Fruit fly (Drosophila melanogaster) whole organism, embryonic: ENCODE results near the gene Sqor.

Experiments
- Atf6 ChIP-seq: fragments of 200-800 bp; sonication (Bioruptor generic); IDR thresholded peaks from 2 replicates; pipeline ENCODE4 v1.3.6; 2022; ENCODE audit warnings: missing biosample characterization, missing genetic modification characterization
- Bgb ChIP-seq: fragments of 200-800 bp; sonication (Bioruptor generic); IDR thresholded peaks from 2 replicates; pipeline ENCODE4 v1.3.6; 2022; ENCODE audit warnings: missing biosample characterization, missing genetic modification characterization; ENCODE audit not compliant: partially characterized antibody
- CG10431 ChIP-seq: fragments of 200-800 bp; sonication (Bioruptor generic); optimal IDR thresholded peaks from 3 replicates; lab custom pipeline; 2018; ENCODE audit warnings: missing biosample characterization, mild to moderate bottlenecking, missing genetic modification characterization
- CG1529 ChIP-seq: fragments of 200-800 bp; sonication (Bioruptor generic); optimal IDR thresholded peaks from 3 replicates; lab custom pipeline; 2018; ENCODE audit warnings: missing biosample characterization, missing genetic modification characterization
- CG17359 ChIP-seq: fragments of 200-800 bp; sonication (Bioruptor generic); optimal IDR thresholded peaks from 3 replicates; lab custom pipeline; 2018; ENCODE audit warnings: missing biosample characterization, mild to moderate bottlenecking, missing genetic modification characterization, moderate library complexity
- CG17802 ChIP-seq: fragments of 200-800 bp; sonication (Bioruptor generic); optimal IDR thresholded peaks from 2 replicates; lab custom pipeline; 2018; ENCODE audit warnings: missing biosample characterization, mild to moderate bottlenecking, missing genetic modification characterization, moderate library complexity
- CG17829 ChIP-seq: fragments of 200-800 bp; optimal IDR thresholded peaks from 2 replicates; lab custom pipeline; 2019; ENCODE audit warnings: missing biosample characterization, mild to moderate bottlenecking, missing genetic modification characterization, moderate library complexity
- CG18619 ChIP-seq: fragments of 200-800 bp; sonication (Bioruptor generic); optimal IDR thresholded peaks from 3 replicates; lab custom pipeline; 2017; ENCODE audit warnings: missing biosample characterization, mild to moderate bottlenecking, missing genetic modification characterization
- CG18764 ChIP-seq: fragments of 200-800 bp; sonication (Bioruptor generic); optimal IDR thresholded peaks from 3 replicates; lab custom pipeline; 2016; ENCODE audit warnings: missing biosample characterization, missing genetic modification characterization
- CG2202 ChIP-seq: fragments of 200-800 bp; sonication (Bioruptor generic); optimal IDR thresholded peaks from 2 replicates; lab custom pipeline; 2018; ENCODE audit warnings: missing biosample characterization, mild to moderate bottlenecking, missing genetic modification characterization
- CG2875 ChIP-seq: fragments of 200-800 bp; sonication (Bioruptor generic); optimal IDR thresholded peaks from 2 replicates; lab custom pipeline; 2017; ENCODE audit warnings: missing biosample characterization, mild to moderate bottlenecking, missing genetic modification characterization, missing genetic modification reagents
- CG30403 ChIP-seq: fragments of 200-800 bp; sonication (Bioruptor generic); optimal IDR thresholded peaks from 3 replicates; lab custom pipeline; 2016; ENCODE audit warnings: missing biosample characterization, missing genetic modification characterization
- CG34422 ChIP-seq: fragments of 200-800 bp; sonication (Bioruptor generic); IDR thresholded peaks from 3 replicates; pipeline ENCODE4 v1.3.6; 2022; ENCODE audit warnings: missing biosample characterization, missing genetic modification characterization
- CG4404 ChIP-seq: fragments of 200-800 bp; sonication (Bioruptor generic); IDR thresholded peaks from 2 replicates; pipeline ENCODE4 v1.3.6; 2022; ENCODE audit warnings: missing biosample characterization, missing genetic modification characterization
- CG4617 ChIP-seq: fragments of 200-800 bp; sonication (Bioruptor generic); optimal IDR thresholded peaks from 3 replicates; lab custom pipeline; 2016; ENCODE audit warnings: missing biosample characterization, missing genetic modification characterization, borderline replicate concordance
- CG4820 ChIP-seq: fragments of 200-800 bp; sonication (Bioruptor generic); optimal IDR thresholded peaks from 3 replicates; lab custom pipeline; 2016; ENCODE audit warnings: missing biosample characterization, missing genetic modification characterization
- CG5953 ChIP-seq: fragments of 200-800 bp; sonication (Bioruptor generic); IDR thresholded peaks from 2 replicates; pipeline ENCODE4 v1.3.6; 2022; ENCODE audit warnings: missing biosample characterization, missing genetic modification characterization
- CG8359 ChIP-seq: fragments of 200-800 bp; sonication (Bioruptor generic); optimal IDR thresholded peaks from 2 replicates; lab custom pipeline; 2017; ENCODE audit warnings: missing biosample characterization, mild to moderate bottlenecking, missing genetic modification characterization, borderline replicate concordance
- CG8765 ChIP-seq: fragments of 200-800 bp; sonication (Bioruptor generic); IDR thresholded peaks from 2 replicates; pipeline ENCODE4 v1.3.6; 2022; ENCODE audit warnings: missing biosample characterization, missing genetic modification characterization
- CG8944 ChIP-seq: fragments of 200-800 bp; sonication (Bioruptor generic); optimal IDR thresholded peaks from 3 replicates; lab custom pipeline; 2016; ENCODE audit warnings: missing biosample characterization, missing genetic modification characterization
- Dad ChIP-seq: fragments of 200-800 bp; sonication (Bioruptor generic); optimal IDR thresholded peaks from 3 replicates; lab custom pipeline; 2016; ENCODE audit warnings: missing biosample characterization, missing genetic modification characterization
- Deaf1 ChIP-seq: fragments of 200-800 bp; optimal IDR thresholded peaks from 3 replicates; lab custom pipeline; 2019; ENCODE audit warnings: missing biosample characterization, mild to moderate bottlenecking, missing genetic modification characterization, moderate library complexity
- HmgZ ChIP-seq: fragments of 200-800 bp; sonication (Bioruptor generic); optimal IDR thresholded peaks from 2 replicates; lab custom pipeline; 2018; ENCODE audit warnings: missing biosample characterization, mild to moderate bottlenecking, missing genetic modification characterization
- Jarid2 ChIP-seq: fragments of 200-800 bp; sonication (Bioruptor generic); optimal IDR thresholded peaks from 3 replicates; lab custom pipeline; 2017; ENCODE audit warnings: mild to moderate bottlenecking, missing biosample characterization, missing genetic modification reagents, missing genetic modification characterization
- MESR4 ChIP-seq: fragments of 200-800 bp; sonication (Bioruptor generic); optimal IDR thresholded peaks from 2 replicates; lab custom pipeline; 2018; ENCODE audit warnings: missing biosample characterization, mild to moderate bottlenecking, missing genetic modification characterization, moderate library complexity
- NK7.1 ChIP-seq: fragments of 200-800 bp; sonication (Bioruptor generic); optimal IDR thresholded peaks from 3 replicates; lab custom pipeline; 2016; ENCODE audit warnings: missing biosample characterization, missing genetic modification characterization
- Neu2 ChIP-seq: fragments of 200-800 bp; sonication (Bioruptor generic); optimal IDR thresholded peaks from 3 replicates; lab custom pipeline; 2016; ENCODE audit warnings: missing biosample characterization, missing genetic modification characterization, borderline replicate concordance
- Optix ChIP-seq: fragments of 200-800 bp; sonication (Bioruptor generic); IDR thresholded peaks from 3 replicates; pipeline ENCODE4 v1.3.6; 2022; ENCODE audit warnings: missing biosample characterization, missing genetic modification characterization
- Poxn ChIP-seq: fragments of 200-800 bp; sonication (Bioruptor generic); IDR thresholded peaks from 2 replicates; pipeline ENCODE4 v1.3.6; 2022; ENCODE audit warnings: missing biosample characterization, missing genetic modification characterization
- Scr ChIP-seq: fragments of 200-800 bp; sonication (Bioruptor generic); IDR thresholded peaks from 2 replicates; pipeline ENCODE4 v1.3.6; 2022; ENCODE audit warnings: missing biosample characterization, missing genetic modification characterization; ENCODE audit not compliant: partially characterized antibody
- Sry-δ ChIP-seq: fragments of 200-800 bp; sonication (Bioruptor generic); optimal IDR thresholded peaks from 2 replicates; lab custom pipeline; 2016; ENCODE audit warnings: missing biosample characterization, missing genetic modification characterization
- amos ChIP-seq: fragments of 200-800 bp; sonication (Bioruptor generic); IDR thresholded peaks from 2 replicates; pipeline ENCODE4 v1.3.6; 2022; ENCODE audit warnings: missing biosample characterization, missing genetic modification characterization; ENCODE audit not compliant: partially characterized antibody
- bigmax ChIP-seq: fragments of 200-800 bp; sonication (Bioruptor generic); optimal IDR thresholded peaks from 2 replicates; lab custom pipeline; 2018; ENCODE audit warnings: missing biosample characterization, mild to moderate bottlenecking, missing genetic modification characterization
- caup ChIP-seq: fragments of 200-800 bp; sonication (Bioruptor generic); optimal IDR thresholded peaks from 3 replicates; lab custom pipeline; 2017; ENCODE audit warnings: missing biosample characterization, mild to moderate bottlenecking, missing genetic modification characterization, moderate library complexity; ENCODE audit not compliant: severe bottlenecking
- chinmo ChIP-seq: fragments of 200-800 bp; sonication (Bioruptor generic); IDR thresholded peaks from 4 replicates; pipeline ENCODE4 v1.3.6; 2022; ENCODE audit warnings: missing biosample characterization, missing genetic modification characterization; ENCODE audit not compliant: partially characterized antibody
- chn ChIP-seq: fragments of 200-800 bp; sonication (Bioruptor generic); optimal IDR thresholded peaks from 2 replicates; lab custom pipeline; 2016; ENCODE audit warnings: missing biosample characterization, missing genetic modification characterization
- crol ChIP-seq: fragments of 200-800 bp; sonication (Bioruptor generic); IDR thresholded peaks from 2 replicates; pipeline ENCODE4 v1.3.6; 2022; ENCODE audit warnings: missing biosample characterization, missing genetic modification characterization
- eve ChIP-seq, 2 experiments: fragments of >200 bp; optimal IDR thresholded peaks; 2 replicates each; lab custom pipeline; 2017; ENCODE audit warnings: missing biosample characterization in 2 of 2, missing genetic modification characterization in 2 of 2
- fd102C ChIP-seq: fragments of 200-800 bp; sonication (Bioruptor generic); optimal IDR thresholded peaks from 2 replicates; lab custom pipeline; 2018; ENCODE audit warnings: missing biosample characterization, mild to moderate bottlenecking, missing genetic modification characterization, moderate library complexity
- ham ChIP-seq: fragments of 200-800 bp; sonication (Bioruptor generic); IDR thresholded peaks from 2 replicates; pipeline ENCODE4 v1.3.6; 2022; ENCODE audit warnings: missing biosample characterization, missing genetic modification characterization
- hkb ChIP-seq, 2 experiments: fragments of 200-800 bp in 1 of 2; fragments of >200 bp in 1 of 2; sonication (Bioruptor generic) in 1 of 2; IDR thresholded peaks in 1 of 2; optimal IDR thresholded peaks in 1 of 2; 2 replicates each; pipeline versions ENCODE4 v1.3.6 to Lab custom; 2017 to 2022; ENCODE audit warnings: missing biosample characterization in 1 of 2, missing genetic modification characterization in 1 of 2
- onecut ChIP-seq: fragments of 200-800 bp; sonication (Bioruptor generic); IDR thresholded peaks from 2 replicates; pipeline ENCODE4 v1.3.6; 2022; ENCODE audit warnings: missing biosample characterization, missing genetic modification characterization
- peb ChIP-seq: fragments of 200-800 bp; sonication (Bioruptor generic); IDR thresholded peaks from 2 replicates; pipeline ENCODE4 v1.3.6; 2022; ENCODE audit warnings: missing biosample characterization, missing genetic modification characterization
- slp2 ChIP-seq: fragments of 200-800 bp; sonication (Bioruptor generic); optimal IDR thresholded peaks from 2 replicates; lab custom pipeline; 2016; ENCODE audit warnings: missing biosample characterization, missing genetic modification characterization
- stwl ChIP-seq: fragments of 200-800 bp; sonication (Bioruptor generic); optimal IDR thresholded peaks from 3 replicates; lab custom pipeline; 2018; ENCODE audit warnings: missing biosample characterization, mild to moderate bottlenecking, missing genetic modification characterization, moderate library complexity
- tap ChIP-seq: fragments of 200-800 bp; optimal IDR thresholded peaks from 3 replicates; lab custom pipeline; 2019; ENCODE audit warnings: missing biosample characterization, mild to moderate bottlenecking, missing genetic modification characterization, moderate library complexity
- toy ChIP-seq: fragments of 200-800 bp; sonication (Bioruptor generic); IDR thresholded peaks from 2 replicates; pipeline ENCODE4 v1.3.6; 2022; ENCODE audit warnings: missing biosample characterization, missing genetic modification characterization
- tup ChIP-seq: fragments of 200-800 bp; sonication (Bioruptor generic); optimal IDR thresholded peaks from 2 replicates; lab custom pipeline; 2016; ENCODE audit warnings: missing biosample characterization, mild to moderate bottlenecking, missing genetic modification characterization, moderate library complexity
- unc-4 ChIP-seq: fragments of 200-800 bp; sonication (Bioruptor generic); IDR thresholded peaks from 2 replicates; pipeline ENCODE4 v1.3.6; 2022; ENCODE audit warnings: missing biosample characterization, missing genetic modification characterization; ENCODE audit not compliant: partially characterized antibody
- vnd ChIP-seq: fragments of 200-800 bp; sonication (Bioruptor generic); IDR thresholded peaks from 3 replicates; pipeline ENCODE4 v1.3.6; 2022; ENCODE audit warnings: missing biosample characterization, missing genetic modification characterization; ENCODE audit not compliant: partially characterized antibody

The Sqor gene

dm6 chr3L:4227164-4227563 is 12.8 kb upstream of the Sqor start, which contains the start of gene CG46460 (continued):
- TF ChIP-seq onecut (GFP tag; lab: Robert Waterston, UW), result no peak
- no peak for TF ChIP-seq vnd (GFP tag; lab: Robert Waterston, UW)
- no peak for TF ChIP-seq ham
- no peak for TF ChIP-seq MESR4 (GFP tag; lab: Kevin White, UChicago)
- no peak for TF ChIP-seq slp2
- TF ChIP-seq toy (GFP tag; lab: Robert Waterston, UW), result no peak
- TF ChIP-seq CG4404, result no peak
- TF ChIP-seq eve (GFP tag; optimal IDR thresholded peaks at IDR 0.05; lab: Kevin White, UChicago), result no peak
- TF ChIP-seq Optix (GFP tag; lab: Robert Waterston, UW), result no peak
- TF ChIP-seq CG17802 (tag; lab: Kevin White, UChicago), result no peak
- TF ChIP-seq unc-4 (GFP tag; lab: Robert Waterston, UW), result no peak
- no peak for TF ChIP-seq CG8944
- no peak for TF ChIP-seq tup
- peak; percentile 57 for TF ChIP-seq crol (GFP tag; lab: Robert Waterston, UW)
- no peak for TF ChIP-seq CG2202 (tag; lab: Kevin White, UChicago)
- TF ChIP-seq fd102C (GFP tag; lab: Kevin White, UChicago), result no peak
- no peak for TF ChIP-seq bigmax
- TF ChIP-seq CG8765 (GFP tag; lab: Robert Waterston, UW), result no peak
- no peak for TF ChIP-seq hkb (optimal IDR thresholded peaks at IDR 0.05; lab: Kevin White, UChicago)
- 0 out of 2 replicates have a peak, but pooled peaks have one; percentile 9 for TF ChIP-seq hkb (GFP tag; IDR thresholded peaks at IDR 0.05; lab: Robert Waterston, UW)
- TF ChIP-seq Atf6 (GFP tag; lab: Robert Waterston, UW), result no peak
- TF ChIP-seq Jarid2 (GFP tag; lab: Kevin White, UChicago), result peak; percentile 84
- TF ChIP-seq Poxn (GFP tag; lab: Robert Waterston, UW), result no peak
- no peak for TF ChIP-seq CG18764 (GFP tag; lab: Kevin White, UChicago)
- TF ChIP-seq CG10431 (GFP tag; lab: Kevin White, UChicago), result no peak
- TF ChIP-seq CG1529 (GFP tag; lab: Kevin White, UChicago), result no peak
- TF ChIP-seq caup (GFP tag; lab: Kevin White, UChicago), result no peak
- no peak for TF ChIP-seq stwl (tag; lab: Kevin White, UChicago)
- TF ChIP-seq tap (tag; lab: Kevin White, UChicago), result no peak
- TF ChIP-seq Bgb (GFP tag; lab: Robert Waterston, UW), result no peak
- TF ChIP-seq peb (GFP tag; lab: Robert Waterston, UW), result no peak
- TF ChIP-seq chinmo (GFP tag; lab: Robert Waterston, UW), result peak; percentile 84; the same call in 3 of the 4 replicates
- TF ChIP-seq CG5953 (GFP tag; lab: Robert Waterston, UW), result no peak
- TF ChIP-seq CG18619, result no peak
- TF ChIP-seq Scr (GFP tag; lab: Robert Waterston, UW), result 0 out of 2 replicates have a peak, but pooled peaks have one; percentile 22
- no peak for TF ChIP-seq CG17359 (tag; lab: Kevin White, UChicago)
- TF ChIP-seq CG17829 (tag; lab: Kevin White, UChicago), result no peak
- no peak for TF ChIP-seq CG30403
- TF ChIP-seq CG34422 (GFP tag; lab: Robert Waterston, UW), result 0 out of 3 replicates have a peak, but pooled peaks have one; percentile 36
- TF ChIP-seq CG4617 (GFP tag; lab: Kevin White, UChicago), result no peak
- TF ChIP-seq Deaf1 (tag; lab: Kevin White, UChicago), result peak; percentile 68
- TF ChIP-seq amos (GFP tag; lab: Robert Waterston, UW), result peak; percentile 19; the same call in 1 of the 2 replicates
- peak; percentile 4 for TF ChIP-seq HmgZ (tag; lab: Kevin White, UChicago)
- no peak for TF ChIP-seq chn (GFP tag; lab: Kevin White, UChicago)
- no peak for TF ChIP-seq CG8359 (GFP tag; lab: Kevin White, UChicago)
- no peak for TF ChIP-seq Neu2 (GFP tag; lab: Kevin White, UChicago)
- no peak for TF ChIP-seq Sry-δ (GFP tag; lab: Kevin White, UChicago)
- TF ChIP-seq Dad (GFP tag; lab: Kevin White, UChicago), result no peak
- TF ChIP-seq NK7.1 (GFP tag; lab: Kevin White, UChicago), result no peak
- TF ChIP-seq CG2875, result no peak
- TF ChIP-seq CG4820, result no peak
